Fruit fly (Drosophila melanogaster) whole organism, embryonic: ENCODE results near the gene Ilk.

Experiments used
- BtbVII ChIP-seq: fragments of 200-800 bp; sonication (Bioruptor generic); optimal IDR thresholded peaks from 3 replicates; lab custom pipeline; 2017; ENCODE audit warnings: missing biosample characterization, mild to moderate bottlenecking, missing genetic modification characterization
- CG1024 ChIP-seq: fragments of 200-800 bp; sonication (Bioruptor generic); IDR thresholded peaks from 2 replicates; pipeline ENCODE4 v1.3.6; 2022; ENCODE audit warnings: missing biosample characterization, missing genetic modification characterization
- CG10366 ChIP-seq: fragments of 200-800 bp; sonication (Bioruptor generic); IDR thresholded peaks from 2 replicates; pipeline ENCODE4 v1.3.6; 2022; ENCODE audit warnings: missing biosample characterization, missing genetic modification characterization
- CG10462 ChIP-seq: fragments of 200-800 bp; sonication (Bioruptor generic); optimal IDR thresholded peaks from 2 replicates; lab custom pipeline; 2016; ENCODE audit warnings: missing biosample characterization, missing genetic modification characterization
- CG10959 ChIP-seq: fragments of 200-800 bp; sonication (Bioruptor generic); IDR thresholded peaks from 2 replicates; pipeline ENCODE4 v1.3.6; 2022; ENCODE audit warnings: missing biosample characterization, missing genetic modification characterization
- CG12391 ChIP-seq: fragments of 200-800 bp; sonication (Bioruptor generic); optimal IDR thresholded peaks from 3 replicates; lab custom pipeline; 2018; ENCODE audit warnings: missing biosample characterization, mild to moderate bottlenecking, missing genetic modification characterization, moderate library complexity
- CG14710 ChIP-seq: fragments of 200-800 bp; sonication (Bioruptor generic); optimal IDR thresholded peaks from 3 replicates; lab custom pipeline; 2019; ENCODE audit warnings: missing biosample characterization, mild to moderate bottlenecking, missing genetic modification characterization, moderate library complexity
- CG15073 ChIP-seq: fragments of 200-800 bp; sonication (Bioruptor generic); optimal IDR thresholded peaks from 2 replicates; lab custom pipeline; 2016; ENCODE audit warnings: missing biosample characterization, missing genetic modification characterization
- CG16779 ChIP-seq: fragments of 200-800 bp; sonication (Bioruptor generic); IDR thresholded peaks from 2 replicates; pipeline ENCODE4 v1.3.6; 2022; ENCODE audit warnings: missing biosample characterization, missing genetic modification characterization
- CG17186 ChIP-seq: fragments of 200-800 bp; sonication (Bioruptor generic); optimal IDR thresholded peaks from 3 replicates; lab custom pipeline; 2017; ENCODE audit warnings: missing biosample characterization, missing genetic modification reagents, missing genetic modification characterization
- CG17361 ChIP-seq: fragments of 200-800 bp; sonication (Bioruptor generic); IDR thresholded peaks from 3 replicates; pipeline ENCODE4 v1.3.6; 2022; ENCODE audit warnings: missing biosample characterization, missing genetic modification characterization
- CG17829 ChIP-seq: fragments of 200-800 bp; optimal IDR thresholded peaks from 2 replicates; lab custom pipeline; 2019; ENCODE audit warnings: missing biosample characterization, mild to moderate bottlenecking, missing genetic modification characterization, moderate library complexity
- CG3838 ChIP-seq: fragments of 200-800 bp; sonication (Bioruptor generic); optimal IDR thresholded peaks from 3 replicates; lab custom pipeline; 2016; ENCODE audit warnings: missing biosample characterization, missing genetic modification characterization
- CG43689 ChIP-seq: fragments of 200-800 bp; sonication (Bioruptor generic); IDR thresholded peaks from 2 replicates; pipeline ENCODE4 v1.3.6; 2022; ENCODE audit warnings: missing biosample characterization, missing genetic modification characterization
- CG6175 ChIP-seq: fragments of 200-800 bp; sonication (Bioruptor generic); IDR thresholded peaks from 3 replicates; pipeline ENCODE4 v1.3.6; 2022; ENCODE audit warnings: missing biosample characterization, missing genetic modification characterization
- CG8089 ChIP-seq: fragments of 200-800 bp; sonication (Bioruptor generic); optimal IDR thresholded peaks from 3 replicates; lab custom pipeline; 2016; ENCODE audit warnings: missing biosample characterization, missing genetic modification characterization
- CG9215 ChIP-seq: fragments of 200-800 bp; sonication (Bioruptor generic); IDR thresholded peaks from 2 replicates; pipeline ENCODE4 v1.3.6; 2022; ENCODE audit warnings: missing biosample characterization, missing genetic modification characterization
- CG9797 ChIP-seq: fragments of 200-800 bp; sonication (Bioruptor generic); optimal IDR thresholded peaks from 3 replicates; lab custom pipeline; 2018; ENCODE audit warnings: missing biosample characterization, mild to moderate bottlenecking, missing genetic modification characterization
- CrebB ChIP-seq: fragments of 200-800 bp; sonication (Bioruptor generic); optimal IDR thresholded peaks from 3 replicates; lab custom pipeline; 2018; ENCODE audit warnings: missing biosample characterization, mild to moderate bottlenecking, missing genetic modification characterization
- Doc2 ChIP-seq: fragments of 200-800 bp; sonication (Bioruptor generic); IDR thresholded peaks from 2 replicates; pipeline ENCODE4 v1.3.6; 2022; ENCODE audit warnings: missing biosample characterization, missing genetic modification characterization
- Elba2 ChIP-seq: fragments of 200-800 bp; sonication (Bioruptor generic); optimal IDR thresholded peaks from 3 replicates; lab custom pipeline; 2016; ENCODE audit warnings: missing biosample characterization, missing genetic modification characterization
- Fer2 ChIP-seq: fragments of 200-800 bp; sonication (Bioruptor generic); optimal IDR thresholded peaks from 2 replicates; lab custom pipeline; 2018; ENCODE audit warnings: missing biosample characterization, mild to moderate bottlenecking, missing genetic modification characterization, moderate library complexity
- HLH54F ChIP-seq: fragments of 200-800 bp; sonication (Bioruptor generic); optimal IDR thresholded peaks from 3 replicates; lab custom pipeline; 2016; ENCODE audit warnings: missing biosample characterization, missing genetic modification characterization
- Hey ChIP-seq: fragments of 200-800 bp; sonication (Bioruptor generic); optimal IDR thresholded peaks from 3 replicates; lab custom pipeline; 2018; ENCODE audit warnings: missing biosample characterization, mild to moderate bottlenecking, missing genetic modification characterization
- NFAT ChIP-seq: fragments of 200-800 bp; sonication (Bioruptor generic); IDR thresholded peaks from 2 replicates; pipeline ENCODE4 v1.3.6; 2022; ENCODE audit warnings: missing biosample characterization, missing genetic modification characterization
- Oli ChIP-seq: fragments of 200-800 bp; sonication (Bioruptor generic); optimal IDR thresholded peaks from 2 replicates; lab custom pipeline; 2018; ENCODE audit warnings: missing biosample characterization, mild to moderate bottlenecking, missing genetic modification characterization, moderate library complexity
- Ravus ChIP-seq: fragments of 200-800 bp; sonication (Bioruptor generic); IDR thresholded peaks from 2 replicates; pipeline ENCODE4 v1.3.6; 2022; ENCODE audit warnings: missing biosample characterization, missing genetic modification characterization
- Sin3A ChIP-seq: fragments of >200 bp; optimal IDR thresholded peaks from 2 replicates; lab custom pipeline; 2018
- Spps ChIP-seq: fragments of 200-800 bp; sonication (Bioruptor generic); optimal IDR thresholded peaks from 2 replicates; lab custom pipeline; 2018; ENCODE audit warnings: missing biosample characterization, mild to moderate bottlenecking, missing genetic modification characterization
- Xbp1 ChIP-seq: fragments of 200-800 bp; sonication (Bioruptor generic); optimal IDR thresholded peaks from 3 replicates; lab custom pipeline; 2016; ENCODE audit warnings: missing biosample characterization, mild to moderate bottlenecking, missing genetic modification characterization
- ab ChIP-seq: fragments of 200-800 bp; sonication (Bioruptor generic); optimal IDR thresholded peaks from 2 replicates; lab custom pipeline; 2016; ENCODE audit warnings: missing biosample characterization, missing genetic modification characterization
- ash1 ChIP-seq: fragments of 200-800 bp; sonication (Bioruptor generic); optimal IDR thresholded peaks from 2 replicates; lab custom pipeline; 2018; ENCODE audit warnings: missing biosample characterization, mild to moderate bottlenecking, missing genetic modification characterization
- cg ChIP-seq: fragments of 200-800 bp; sonication (Bioruptor generic); optimal IDR thresholded peaks from 3 replicates; lab custom pipeline; 2019; ENCODE audit warnings: missing biosample characterization, mild to moderate bottlenecking, missing genetic modification characterization, moderate library complexity
- crol ChIP-seq: fragments of 200-800 bp; sonication (Bioruptor generic); IDR thresholded peaks from 2 replicates; pipeline ENCODE4 v1.3.6; 2022; ENCODE audit warnings: missing biosample characterization, missing genetic modification characterization
- esg ChIP-seq: fragments of 200-800 bp; sonication (Bioruptor generic); conservative IDR thresholded peaks from 2 replicates; pipeline ENCODE4 v1.3.6; 2022; ENCODE audit warnings: missing biosample characterization, missing genetic modification characterization
- gt ChIP-seq: fragments of 200-800 bp; sonication (Bioruptor generic); IDR thresholded peaks from 2 replicates; pipeline ENCODE4 v1.3.6; 2022; ENCODE audit warnings: missing biosample characterization, missing genetic modification characterization
- kah ChIP-seq: fragments of 200-800 bp; sonication (Bioruptor generic); optimal IDR thresholded peaks from 2 replicates; lab custom pipeline; 2018; ENCODE audit warnings: missing biosample characterization, mild to moderate bottlenecking, missing genetic modification characterization
- lbe ChIP-seq: fragments of 200-800 bp; sonication (Bioruptor generic); optimal IDR thresholded peaks from 2 replicates; lab custom pipeline; 2016; ENCODE audit warnings: missing biosample characterization, mild to moderate bottlenecking, missing genetic modification characterization
- lov ChIP-seq, 2 experiments: fragments of 200-800 bp in 1 of 2; fragments of >200 bp in 1 of 2; sonication (Bioruptor generic) in 1 of 2; IDR thresholded peaks in 1 of 2; optimal IDR thresholded peaks in 1 of 2; 2 replicates in 1 of 2; 3 replicates in 1 of 2; pipeline versions ENCODE4 v1.3.6 to Lab custom; 2017 to 2022; ENCODE audit warnings: missing biosample characterization in 1 of 2, missing genetic modification characterization in 1 of 2
- mld ChIP-seq: fragments of 200-800 bp; sonication (Bioruptor generic); IDR thresholded peaks from 3 replicates; pipeline ENCODE4 v1.3.6; 2022; ENCODE audit warnings: missing biosample characterization, missing genetic modification characterization; ENCODE audit not compliant: partially characterized antibody
- nau ChIP-seq: fragments of 200-800 bp; sonication (Bioruptor generic); optimal IDR thresholded peaks from 3 replicates; lab custom pipeline; 2017; ENCODE audit warnings: missing biosample characterization, mild to moderate bottlenecking, missing genetic modification characterization, missing genetic modification reagents
- pan ChIP-seq, 4 experiments: fragments of >200 bp in 3 of 4; fragments of 200-800 bp in 1 of 4; sonication (Bioruptor generic) in 1 of 4; optimal IDR thresholded peaks in 3 of 4; IDR thresholded peaks in 1 of 4; 2 replicates each; pipeline versions ENCODE4 v1.3.6 to Lab custom; 2017 to 2022; ENCODE audit warnings: missing biosample characterization in 2 of 4, missing genetic modification characterization in 2 of 4, mixed read lengths in 1 of 4
- pros ChIP-seq: fragments of 200-800 bp; sonication (Bioruptor generic); optimal IDR thresholded peaks from 3 replicates; lab custom pipeline; 2019; ENCODE audit warnings: missing biosample characterization, mild to moderate bottlenecking, missing genetic modification characterization, moderate library complexity
- ranshi ChIP-seq: fragments of 200-800 bp; sonication (Bioruptor generic); IDR thresholded peaks from 2 replicates; pipeline ENCODE4 v1.3.6; 2022; ENCODE audit warnings: missing biosample characterization, missing genetic modification characterization
- ttk ChIP-seq: fragments of 200-800 bp; sonication (Bioruptor generic); IDR thresholded peaks from 2 replicates; pipeline ENCODE4 v2.1.2; 2022; ENCODE audit warnings: missing biosample characterization, missing genetic modification characterization
- unc-4 ChIP-seq: fragments of 200-800 bp; sonication (Bioruptor generic); IDR thresholded peaks from 2 replicates; pipeline ENCODE4 v1.3.6; 2022; ENCODE audit warnings: missing biosample characterization, missing genetic modification characterization; ENCODE audit not compliant: partially characterized antibody
- usp ChIP-seq: fragments of >200 bp; optimal IDR thresholded peaks from 2 replicates; lab custom pipeline; 2017; ENCODE audit warnings: missing biosample characterization, missing genetic modification characterization
- wdn ChIP-seq: fragments of 200-800 bp; sonication (Bioruptor generic); IDR thresholded peaks from 2 replicates; pipeline ENCODE4 v1.3.6; 2022; ENCODE audit warnings: missing biosample characterization, missing genetic modification characterization
- yki ChIP-seq: fragments of >200 bp; optimal IDR thresholded peaks from 3 replicates; lab custom pipeline; 2018
- zfh2 ChIP-seq: fragments of 200-800 bp; sonication (Bioruptor generic); optimal IDR thresholded peaks from 2 replicates; lab custom pipeline; 2016; ENCODE audit warnings: missing biosample characterization, missing genetic modification characterization

Gene Ilk

dm6 chr3L:21176935-21177581 lies 39.6 kb upstream of the Ilk start (continued):
- TF ChIP-seq usp, result no peak
- TF ChIP-seq ab, result no peak
- TF ChIP-seq yki (lab: Kevin White, UChicago), result no peak
- 0 out of 2 replicates have a peak, but pooled peaks have one; percentile 20 for TF ChIP-seq CG16779 (GFP tag; lab: Robert Waterston, UW)
- TF ChIP-seq Sin3A (lab: Kevin White, UChicago), result no peak
- TF ChIP-seq CG14710 (tag; lab: Kevin White, UChicago), result no peak
- no peak for TF ChIP-seq Spps (tag; lab: Kevin White, UChicago)
- TF ChIP-seq esg, result peak; percentile 67
- no peak for TF ChIP-seq CG3838 (GFP tag; lab: Kevin White, UChicago)
- TF ChIP-seq Fer2, result peak; percentile 7
- TF ChIP-seq Hey (tag; lab: Kevin White, UChicago), result no peak
- TF ChIP-seq CG10462 (GFP tag; lab: Kevin White, UChicago), result no peak
- no peak for TF ChIP-seq Doc2 (GFP tag; lab: Robert Waterston, UW)
- TF ChIP-seq CG10959 (GFP tag; lab: Robert Waterston, UW), result no peak
- peak; percentile 72 for TF ChIP-seq zfh2 (GFP tag; lab: Kevin White, UChicago)
- TF ChIP-seq CG17829 (tag; lab: Kevin White, UChicago), result no peak
- TF ChIP-seq wdn (GFP tag; lab: Robert Waterston, UW), result peak; percentile 72; the same call in 1 of the 2 replicates
- no peak for TF ChIP-seq mld (GFP tag; lab: Robert Waterston, UW)
- TF ChIP-seq Xbp1 (GFP tag; lab: Kevin White, UChicago), result peak; percentile 66
- peak; percentile 32; the same call in 1 of the 2 replicates for TF ChIP-seq CG1024 (GFP tag; lab: Robert Waterston, UW)
- no peak for TF ChIP-seq CG15073 (GFP tag; lab: Kevin White, UChicago)
- TF ChIP-seq lov (optimal IDR thresholded peaks at IDR 0.05; lab: Kevin White, UChicago), result no peak
- no peak for TF ChIP-seq lov (GFP tag; IDR thresholded peaks at IDR 0.05; lab: Robert Waterston, UW)
- no peak for TF ChIP-seq CrebB (tag; lab: Kevin White, UChicago)
- peak; percentile 65; the same call in 1 of the 2 replicates for TF ChIP-seq ranshi
- no peak for TF ChIP-seq lbe (GFP tag; lab: Kevin White, UChicago)
- peak; percentile 52 for TF ChIP-seq Oli
- TF ChIP-seq CG9215 (GFP tag; lab: Robert Waterston, UW), result peak; percentile 72
- TF ChIP-seq CG6175, result peak; percentile 37; the same call in 1 of the 3 replicates
- no peak for TF ChIP-seq cg (GFP tag; lab: Kevin White, UChicago)
- TF ChIP-seq CG9797 (GFP tag; lab: Kevin White, UChicago), result no peak
- no peak for TF ChIP-seq pros (GFP tag; lab: Kevin White, UChicago)
- peak; percentile 51 for TF ChIP-seq HLH54F (GFP tag; lab: Kevin White, UChicago)
- peak; percentile 68 for TF ChIP-seq CG12391 (tag; lab: Kevin White, UChicago)
- TF ChIP-seq unc-4 (GFP tag; lab: Robert Waterston, UW), result no peak
- TF ChIP-seq kah (GFP tag; lab: Kevin White, UChicago), result no peak
- TF ChIP-seq ttk, result peak; percentile 49; the same call in 1 of the 2 replicates
- no peak for TF ChIP-seq nau (GFP tag; lab: Kevin White, UChicago)
- no peak for TF ChIP-seq CG17186 (GFP tag; lab: Kevin White, UChicago)
- no peak for TF ChIP-seq pan (optimal IDR thresholded peaks at IDR 0.05; lab: Kevin White, UChicago)
- peak in 1 of 2 experiments; percentile 69 for TF ChIP-seq pan (GFP tag; optimal IDR thresholded peaks at IDR 0.05 in 1 of 2, IDR thresholded peaks at IDR 0.05 in 1 of 2)
- TF ChIP-seq CG10366, result peak; percentile 66
- TF ChIP-seq Elba2, result no peak
- peak; percentile 74 for TF ChIP-seq crol (GFP tag; lab: Robert Waterston, UW)
- peak; percentile 72 for TF ChIP-seq BtbVII (GFP tag; lab: Kevin White, UChicago)
- no peak for TF ChIP-seq CG8089 (GFP tag; lab: Kevin White, UChicago)
- peak; percentile 81 for TF ChIP-seq NFAT
- no peak for TF ChIP-seq CG17361
- no peak for TF ChIP-seq CG43689 (GFP tag; lab: Robert Waterston, UW)
- no peak for TF ChIP-seq ash1
- peak; percentile 51 for TF ChIP-seq Ravus (GFP tag; lab: Robert Waterston, UW)
- no peak for TF ChIP-seq gt (GFP tag; lab: Robert Waterston, UW)
